Worm (Caenorhabditis elegans) whole organism, L4 larva: ENCODE measurements around the gene copz-1.

ENCODE experiments used
- F26F4.8 ChIP-seq: fragments of 200-800 bp; sonication (Bioruptor generic); conservative IDR thresholded peaks from 2 replicates; pipeline ENCODE4 v1.3.6; 2022; ENCODE audit warnings: missing genetic modification characterization, missing compliant biosample characterization
- F49E8.2 ChIP-seq: sonication (generic microtip); optimal IDR thresholded peaks from 2 replicates; lab custom pipeline; 2016; ENCODE audit warnings: missing compliant biosample characterization, mild to moderate bottlenecking, missing genetic modification characterization, borderline replicate concordance
- R02D3.7 ChIP-seq: fragments of 150-350 bp; sonication (generic microtip); optimal IDR thresholded peaks from 3 replicates; lab custom pipeline; 2014; ENCODE audit warnings: missing biosample characterization, missing genetic modification characterization
- T26A8.4 ChIP-seq: fragments of 200-800 bp; sonication (Bioruptor generic); IDR thresholded peaks from 2 replicates; pipeline ENCODE4 v1.3.6; 2022; ENCODE audit warnings: missing genetic modification characterization, missing compliant biosample characterization
- Y5F2A.4 ChIP-seq: fragments of 200-800 bp; sonication (Bioruptor generic); optimal IDR thresholded peaks from 2 replicates; lab custom pipeline; 2018; ENCODE audit warnings: mild to moderate bottlenecking, missing genetic modification characterization, missing compliant biosample characterization
- Y75B8A.6 ChIP-seq: fragments of 200-800 bp; sonication (Bioruptor generic); IDR thresholded peaks from 2 replicates; pipeline ENCODE4 v1.3.6; 2022; ENCODE audit warnings: missing genetic modification reagents, missing genetic modification characterization, missing compliant biosample characterization
- ZK546.5 ChIP-seq, 2 experiments: sonication (generic microtip); optimal IDR thresholded peaks; 2 replicates each; lab custom pipeline; 2017; ENCODE audit warnings: missing biosample characterization in 2 of 2, missing genetic modification characterization in 2 of 2
- aha-1 ChIP-seq: fragments of 150-350 bp; peaks from one replicate; lab custom pipeline; 2014; ENCODE audit warnings: missing biosample characterization, missing genetic modification characterization
- aly-2 ChIP-seq: sonication (generic microtip); optimal IDR thresholded peaks from 2 replicates; lab custom pipeline; 2018; ENCODE audit warnings: missing biosample characterization, missing genetic modification characterization
- ama-1 ChIP-seq: fragments of 150-350 bp; optimal IDR thresholded peaks from 2 replicates; lab custom pipeline; 2014; ENCODE audit warnings: inconsistent platforms, mixed read lengths
- ceh-20 ChIP-seq: fragments of 200-800 bp; sonication (Bioruptor generic); IDR thresholded peaks from 2 replicates; pipeline ENCODE4 v1.3.6; 2022; ENCODE audit warnings: missing genetic modification reagents, missing genetic modification characterization, missing compliant biosample characterization
- ceh-32 ChIP-seq: sonication (generic microtip); optimal IDR thresholded peaks from 2 replicates; lab custom pipeline; 2016; ENCODE audit warnings: mild to moderate bottlenecking, missing genetic modification characterization, missing compliant biosample characterization; ENCODE audit not compliant: poor library complexity
- ceh-44 ChIP-seq: fragments of 200-800 bp; sonication (Bioruptor generic); IDR thresholded peaks from 2 replicates; pipeline ENCODE4 v1.3.6; 2022; ENCODE audit warnings: missing genetic modification reagents, missing genetic modification characterization, missing compliant biosample characterization
- ceh-62 ChIP-seq: sonication (generic microtip); optimal IDR thresholded peaks from 2 replicates; lab custom pipeline; 2017; ENCODE audit warnings: missing biosample characterization, missing genetic modification characterization
- cey-2 ChIP-seq: sonication (generic microtip); optimal IDR thresholded peaks from 3 replicates; lab custom pipeline; 2017; ENCODE audit warnings: missing genetic modification characterization, mild to moderate bottlenecking, missing compliant biosample characterization, antibody characterized with exemption, borderline replicate concordance; ENCODE audit not compliant: insufficient read depth
- ctbp-1 ChIP-seq: fragments of 200-800 bp; sonication (Bioruptor generic); IDR thresholded peaks from 2 replicates; pipeline ENCODE4 v1.3.6; 2022; ENCODE audit warnings: missing genetic modification reagents, missing genetic modification characterization, missing compliant biosample characterization
- daf-12 ChIP-seq: fragments of 150-350 bp; optimal IDR thresholded peaks from 2 replicates; lab custom pipeline; 2014; ENCODE audit warnings: missing biosample characterization, missing genetic modification reagents, missing genetic modification characterization
- daf-16 ChIP-seq, 3 experiments: sonication (generic microtip); optimal IDR thresholded peaks; 2 replicates each; lab custom pipeline; 2016 to 2017; ENCODE audit warnings: missing genetic modification characterization in 3 of 3, missing genetic modification reagents in 3 of 3, mild to moderate bottlenecking in 2 of 3, missing compliant biosample characterization in 2 of 3, missing biosample characterization in 1 of 3, moderate library complexity in 1 of 3
- dmd-8 ChIP-seq: fragments of 200-800 bp; sonication (Bioruptor generic); IDR thresholded peaks from 2 replicates; pipeline ENCODE4 v1.3.6; 2022; ENCODE audit warnings: missing genetic modification characterization, missing compliant biosample characterization
- dmd-9 ChIP-seq: fragments of 200-800 bp; sonication (Bioruptor generic); IDR thresholded peaks from 2 replicates; pipeline ENCODE4 v1.3.6; 2022; ENCODE audit warnings: missing genetic modification reagents, missing genetic modification characterization, missing compliant biosample characterization
- dpl-1 ChIP-seq: fragments of 150-350 bp; optimal IDR thresholded peaks from 2 replicates; lab custom pipeline; 2014; ENCODE audit warnings: missing biosample characterization, missing genetic modification reagents, missing genetic modification characterization
- duxl-1 ChIP-seq: sonication (generic microtip); optimal IDR thresholded peaks from 2 replicates; lab custom pipeline; 2016; ENCODE audit warnings: mild to moderate bottlenecking, missing genetic modification characterization, moderate library complexity, missing compliant biosample characterization; ENCODE audit not compliant: poor library complexity
- egl-43 ChIP-seq: fragments of 200-800 bp; sonication (Bioruptor generic); IDR thresholded peaks from 2 replicates; pipeline ENCODE4 v1.3.6; 2022; ENCODE audit warnings: missing genetic modification reagents, missing genetic modification characterization, missing compliant biosample characterization
- fkh-10 ChIP-seq: fragments of 150-350 bp; optimal IDR thresholded peaks from 2 replicates; lab custom pipeline; 2014; ENCODE audit warnings: missing biosample characterization, missing genetic modification reagents, missing genetic modification characterization
- hlh-11 ChIP-seq: fragments of 200-800 bp; sonication (Bioruptor generic); optimal IDR thresholded peaks from 2 replicates; lab custom pipeline; 2018; ENCODE audit warnings: mild to moderate bottlenecking, missing genetic modification characterization, missing compliant biosample characterization
- hlh-30 ChIP-seq: sonication (generic microtip); optimal IDR thresholded peaks from 2 replicates; lab custom pipeline; 2017; ENCODE audit warnings: antibody characterized with exemption, mild to moderate bottlenecking, missing genetic modification characterization, missing compliant biosample characterization; ENCODE audit not compliant: insufficient read depth
- jun-1 ChIP-seq: fragments of 150-350 bp; optimal IDR thresholded peaks from 2 replicates; lab custom pipeline; 2014; ENCODE audit warnings: missing biosample characterization, missing genetic modification reagents, missing genetic modification characterization
- lim-7 ChIP-seq: fragments of 200-800 bp; sonication (Bioruptor generic); IDR thresholded peaks from 2 replicates; pipeline ENCODE4 v1.3.6; 2022; ENCODE audit warnings: missing genetic modification characterization, missing compliant biosample characterization
- lin-1 ChIP-seq: fragments of 200-800 bp; sonication (Bioruptor generic); IDR thresholded peaks from 2 replicates; pipeline ENCODE4 v1.3.6; 2022; ENCODE audit warnings: missing genetic modification reagents, missing genetic modification characterization, missing compliant biosample characterization
- lin-13 ChIP-seq: fragments of 150-350 bp; optimal IDR thresholded peaks from 2 replicates; lab custom pipeline; 2014; ENCODE audit warnings: missing biosample characterization, missing genetic modification reagents, missing genetic modification characterization
- madf-5 ChIP-seq, 2 experiments: fragments of 200-800 bp; sonication (Bioruptor generic); IDR thresholded peaks; 2 replicates each; pipeline ENCODE4 v1.3.6; 2022; ENCODE audit warnings: missing compliant biosample characterization in 2 of 2, missing genetic modification characterization in 2 of 2
- madf-9 ChIP-seq: fragments of 200-800 bp; sonication (Bioruptor generic); conservative IDR thresholded peaks from 2 replicates; pipeline ENCODE4 v1.3.6; 2022; ENCODE audit warnings: missing genetic modification reagents, missing genetic modification characterization, missing compliant biosample characterization
- mep-1 ChIP-seq: fragments of 150-350 bp; sonication (generic microtip); optimal IDR thresholded peaks from 3 replicates; lab custom pipeline; 2014; ENCODE audit warnings: missing biosample characterization, missing genetic modification characterization
- mxl-3 ChIP-seq: fragments of 200-800 bp; sonication (Bioruptor generic); optimal IDR thresholded peaks from 2 replicates; lab custom pipeline; 2018; ENCODE audit warnings: mild to moderate bottlenecking, missing genetic modification characterization, missing compliant biosample characterization
- nhr-237 ChIP-seq: sonication (generic microtip); optimal IDR thresholded peaks from 2 replicates; lab custom pipeline; 2017; ENCODE audit warnings: missing biosample characterization, missing genetic modification characterization
- nhr-25 ChIP-seq: sonication (generic microtip); optimal IDR thresholded peaks from 2 replicates; lab custom pipeline; 2017; ENCODE audit warnings: missing genetic modification characterization, mild to moderate bottlenecking, missing compliant biosample characterization, antibody characterized with exemption, moderate library complexity, borderline replicate concordance; ENCODE audit not compliant: insufficient read depth
- nhr-77 ChIP-seq: fragments of 150-350 bp; optimal IDR thresholded peaks from 2 replicates; lab custom pipeline; 2014; ENCODE audit warnings: missing biosample characterization, missing genetic modification characterization
- pha-4 ChIP-seq, 2 experiments: fragments of 150-350 bp in 1 of 2; fragments of 200-800 bp in 1 of 2; sonication (Bioruptor generic) in 1 of 2; IDR thresholded peaks in 1 of 2; optimal IDR thresholded peaks in 1 of 2; 2 replicates each; pipeline versions ENCODE4 v1.3.6 to Lab custom; 2014 to 2022; ENCODE audit warnings: missing genetic modification characterization in 2 of 2, missing genetic modification reagents in 2 of 2, missing biosample characterization in 1 of 2, missing compliant biosample characterization in 1 of 2
- pqm-1 ChIP-seq: sonication (generic microtip); optimal IDR thresholded peaks from 2 replicates; lab custom pipeline; 2017; ENCODE audit warnings: missing biosample characterization, missing genetic modification characterization
- rbr-2 ChIP-seq: sonication (generic microtip); optimal IDR thresholded peaks from 2 replicates; lab custom pipeline; 2016; ENCODE audit warnings: missing genotype, missing genetic modification characterization, missing compliant biosample characterization
- snpc-1.2 ChIP-seq: fragments of 200-800 bp; sonication (Bioruptor generic); IDR thresholded peaks from 2 replicates; pipeline ENCODE4 v1.3.6; 2022; ENCODE audit warnings: missing genetic modification reagents, missing genetic modification characterization, missing compliant biosample characterization
- snpc-4 ChIP-seq: fragments of 150-350 bp; optimal IDR thresholded peaks from 2 replicates; lab custom pipeline; 2014; ENCODE audit warnings: missing biosample characterization, missing genetic modification characterization
- spr-3 ChIP-seq: fragments of 200-800 bp; sonication (Bioruptor generic); optimal IDR thresholded peaks from 2 replicates; lab custom pipeline; 2018; ENCODE audit warnings: mild to moderate bottlenecking, missing genetic modification characterization, missing compliant biosample characterization
- unc-62 ChIP-seq, 3 experiments: fragments of 150-350 bp in 1 of 3; sonication (generic microtip); optimal IDR thresholded peaks in 2 of 3; peaks in 1 of 3; 1 replicate in 1 of 3; 2 replicates in 2 of 3; lab custom pipeline; 2014 to 2017; ENCODE audit warnings: missing biosample characterization in 3 of 3, missing genetic modification characterization in 3 of 3, missing genetic modification reagents in 3 of 3, missing genotype in 1 of 3
- vab-7 ChIP-seq: fragments of 200-800 bp; sonication (Bioruptor generic); IDR thresholded peaks from 2 replicates; pipeline ENCODE4 v1.3.6; 2022; ENCODE audit warnings: missing genetic modification reagents, missing genetic modification characterization, missing compliant biosample characterization
- zag-1 ChIP-seq: fragments of 150-350 bp; optimal IDR thresholded peaks from 2 replicates; lab custom pipeline; 2014; ENCODE audit warnings: missing biosample characterization, missing genetic modification characterization
- zfp-3 ChIP-seq: fragments of 200-800 bp; sonication (Bioruptor generic); conservative IDR thresholded peaks from 2 replicates; pipeline ENCODE4 v1.3.6; 2022; ENCODE audit warnings: missing genetic modification reagents, missing genetic modification characterization, missing compliant biosample characterization
- ztf-7 ChIP-seq: fragments of 150-350 bp; optimal IDR thresholded peaks from 2 replicates; lab custom pipeline; 2014; ENCODE audit warnings: missing biosample characterization, missing genetic modification characterization

Gene copz-1

DNA sequence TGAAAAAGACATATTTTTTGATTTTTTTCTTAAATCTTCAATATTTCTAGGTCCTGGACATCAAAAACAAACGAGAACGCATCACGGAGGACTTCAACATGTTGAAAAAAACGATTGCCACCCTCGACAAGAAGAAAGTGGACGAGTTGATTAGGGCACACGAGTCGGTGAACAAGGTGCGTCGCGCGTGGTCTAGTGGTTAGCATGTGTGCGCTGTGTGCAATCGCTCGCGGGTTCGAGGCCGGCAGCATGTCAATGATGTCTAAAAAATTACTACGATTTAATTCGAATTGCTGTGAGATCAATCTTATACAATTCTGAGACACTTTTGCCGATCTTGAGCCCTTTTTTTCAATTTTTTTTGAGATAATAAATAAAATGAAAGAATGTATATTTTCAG lies 32.6 kb upstream of the copz-1 start:
- TF ChIP-seq ceh-32 (tag; lab: Kevin White, UChicago) (peak; percentile 57), lim-7 (GFP tag; lab: Robert Waterston, UW) (peak; percentile 89), nhr-77 (tag; lab: Kevin White, UChicago) (peak; percentile 34), fkh-10 (GFP tag; lab: Kevin White, UChicago) (peak; percentile 41), unc-62 (GFP tag; optimal IDR thresholded peaks at IDR 0.05 in 1 of 2; lab: Kevin White, UChicago) (peak in 1 of 2 experiments; percentile 97), unc-62 (tag; optimal IDR thresholded peaks at IDR 0.05; lab: Kevin White, UChicago) (no peak), snpc-1.2 (peak; percentile 78), F26F4.8 (GFP tag; lab: Robert Waterston, UW) (peak; percentile 96), madf-5 (GFP tag; IDR thresholded peaks at IDR 0.05; lab: Robert Waterston, UW) (peak; percentile 79 to 83; a peak in 3 of 4 replicates), aha-1 (peak; percentile 98), pqm-1 (peak; percentile 6), ama-1 (peak; percentile 22), lin-1 (GFP tag; lab: Robert Waterston, UW) (peak; percentile 91), ceh-62 (tag; lab: Kevin White, UChicago) (no peak), daf-12 (tag; lab: Kevin White, UChicago) (no peak), dmd-9 (GFP tag; lab: Robert Waterston, UW) (peak; percentile 79; the same call in 1 of the 2 replicates), zfp-3 (GFP tag; lab: Robert Waterston, UW) (peak; percentile 78; the same call in 1 of the 2 replicates), lin-13 (GFP tag; lab: Kevin White, UChicago) (peak; percentile 68), aly-2 (tag; lab: Kevin White, UChicago) (peak; percentile 23), daf-16 (GFP tag; optimal IDR thresholded peaks at IDR 0.05; lab: Kevin White, UChicago) (peak; percentile 64 to 83), daf-16 (tag; optimal IDR thresholded peaks at IDR 0.05; lab: Kevin White, UChicago) (peak; percentile 68), hlh-11 (tag; lab: Kevin White, UChicago) (peak; percentile 72), T26A8.4 (GFP tag; lab: Robert Waterston, UW) (peak; percentile 86), egl-43 (GFP tag; lab: Robert Waterston, UW) (peak; percentile 94), snpc-4 (tag; lab: Kevin White, UChicago) (no peak), ceh-44 (GFP tag; lab: Robert Waterston, UW) (peak; percentile 67; the same call in 1 of the 2 replicates), dpl-1 (GFP tag; lab: Kevin White, UChicago) (peak; percentile 63), dmd-8 (peak; percentile 96), Y5F2A.4 (peak; percentile 57), F49E8.2 (tag; lab: Kevin White, UChicago) (peak; percentile 79), Y75B8A.6 (GFP tag; lab: Robert Waterston, UW) (0 out of 2 replicates have a peak, but pooled peaks have one; percentile 60), spr-3 (GFP tag; lab: Kevin White, UChicago) (peak; percentile 77), rbr-2 (tag; lab: Kevin White, UChicago) (peak; percentile 85), ctbp-1 (GFP tag; lab: Robert Waterston, UW) (peak; percentile 88), ZK546.5 (tag; optimal IDR thresholded peaks at IDR 0.05; lab: Kevin White, UChicago) (no peak), ceh-20 (peak; percentile 75), jun-1 (tag; lab: Kevin White, UChicago) (no peak), nhr-25 (tag; lab: Kevin White, UChicago) (peak; percentile 62), nhr-237 (tag; lab: Kevin White, UChicago) (no peak), vab-7 (GFP tag; lab: Robert Waterston, UW) (peak; percentile 95), mep-1 (peak; percentile 93), pha-4 (GFP tag; IDR thresholded peaks at IDR 0.05; lab: Robert Waterston, UW) (peak; percentile 95), pha-4 (tag; optimal IDR thresholded peaks at IDR 0.05; lab: Kevin White, UChicago) (no peak), R02D3.7 (tag; lab: Kevin White, UChicago) (peak; percentile 18), duxl-1 (tag; lab: Kevin White, UChicago) (peak; percentile 91), ztf-7 (tag; lab: Kevin White, UChicago) (peak; percentile 69), madf-9 (GFP tag; lab: Robert Waterston, UW) (peak; percentile 83), mxl-3 (GFP tag; lab: Kevin White, UChicago) (peak; percentile 61), zag-1 (tag; lab: Kevin White, UChicago) (no peak), hlh-30 (tag; lab: Kevin White, UChicago) (peak; percentile 86), cey-2 (tag; lab: Kevin White, UChicago) (no peak)
